Worm (Caenorhabditis elegans) whole organism, mixed stage, embryonic: ENCODE measurements around the gene cnnm-3.

Experiments used
- lsy-2 ChIP-seq: fragments of 150-350 bp; optimal IDR thresholded peaks from 2 replicates; lab custom pipeline; 2014; ENCODE audit warnings: missing biosample characterization, missing genetic modification characterization
- nhr-237 ChIP-seq: fragments of 150-350 bp; optimal IDR thresholded peaks from 2 replicates; lab custom pipeline; 2014; ENCODE audit warnings: missing biosample characterization, missing genetic modification characterization
- snpc-4 ChIP-seq: fragments of 150-350 bp; optimal IDR thresholded peaks from 2 replicates; lab custom pipeline; 2014; ENCODE audit warnings: missing biosample characterization, missing genetic modification characterization

DNA sequence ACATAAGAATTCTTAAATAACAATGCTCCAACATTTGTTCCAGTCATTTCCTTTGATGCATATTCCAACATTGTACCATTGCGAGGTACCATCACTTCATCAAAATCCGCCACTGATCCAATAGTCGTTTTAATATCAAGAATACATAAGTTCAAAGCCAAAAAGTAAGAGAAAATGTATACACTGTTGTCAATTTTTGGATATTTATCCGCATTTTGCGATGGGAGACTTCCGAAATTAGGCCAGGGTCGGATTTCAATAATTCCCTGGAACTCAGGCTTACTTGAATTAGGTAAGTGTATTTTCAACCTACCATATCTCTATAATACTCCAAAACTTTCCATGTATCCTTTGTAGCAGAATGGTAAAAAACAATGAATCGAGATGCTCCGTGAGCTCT lies 11.4 kb downstream of the cnnm-3 start, which contains the start of gene M02F4.2:
- no peak for TF ChIP-seq nhr-237 (tag; lab: Kevin White, UChicago)
- no peak for TF ChIP-seq snpc-4 (tag; lab: Kevin White, UChicago)
- no peak for TF ChIP-seq lsy-2 (tag; lab: Kevin White, UChicago)
